Fruit fly (Drosophila melanogaster) whole organism, adult: ENCODE data around the gene CG11322.

Experiments used
- Hr96 ChIP-seq: fragments of 200-800 bp; sonication (Bioruptor generic); optimal IDR thresholded peaks from 2 replicates; lab custom pipeline; 2016; ENCODE audit warnings: missing biosample characterization, missing genetic modification characterization
- cnc ChIP-seq, 2 experiments: fragments of >200 bp; optimal IDR thresholded peaks; 2 replicates each; lab custom pipeline; 2017
- toe ChIP-seq: fragments of 200-800 bp; sonication (Bioruptor generic); optimal IDR thresholded peaks from 2 replicates; lab custom pipeline; 2016; ENCODE audit warnings: missing biosample characterization, missing genetic modification characterization

dm6 chr2L:6747814-6748213, 11.6 kb downstream of the CG11322 start, which contains the start of gene CG44271:
- TF ChIP-seq cnc (optimal IDR thresholded peaks at IDR 0.05; lab: Kevin White, UChicago) (no peak), Hr96 (no peak), toe (GFP tag; lab: Kevin White, UChicago) (no peak)
